Worm (Caenorhabditis elegans): Measurements from ENCODE around the gene F19G12.4.

Gene F19G12.4

ce11 chrX:1412844-1413243 is 4.3 kb upstream of the F19G12.4 start, which contains the start of gene srh-19:
TSS of gene srh-19 (plus strand) at chrX:1413144.
- TF ChIP-seq pha-4 (tag; optimal IDR thresholded peaks at IDR 0.05), result no peak
- TF ChIP-seq fax-1 (tag; optimal IDR thresholded peaks at IDR 0.05), result no peak
- no peak for TF ChIP-seq ceh-2 (tag; optimal IDR thresholded peaks at IDR 0.05)
- TF ChIP-seq unc-42 (tag; optimal IDR thresholded peaks at IDR 0.05), result no peak
- TF ChIP-seq pax-1 (tag; optimal IDR thresholded peaks at IDR 0.05), result no peak
- TF ChIP-seq K09A11.1 (tag; optimal IDR thresholded peaks at IDR 0.05; ENCODE audit: insufficient read depth), result no peak
- TF ChIP-seq sox-4 (tag; optimal IDR thresholded peaks at IDR 0.05), result no peak
- no peak for TF ChIP-seq C38D4.7 (GFP tag; optimal IDR thresholded peaks at IDR 0.05)
- no peak for TF ChIP-seq rnt-1 (tag; optimal IDR thresholded peaks at IDR 0.05)
- TF ChIP-seq ref-2 (tag; optimal IDR thresholded peaks at IDR 0.05), result no peak
- TF ChIP-seq tbx-7 (tag; optimal IDR thresholded peaks at IDR 0.05), result no peak
- TF ChIP-seq madf-2 (tag; optimal IDR thresholded peaks at IDR 0.05), result no peak
- TF ChIP-seq pqm-1 (tag; optimal IDR thresholded peaks at IDR 0.05), result no peak
- TF ChIP-seq elt-2 (tag; optimal IDR thresholded peaks at IDR 0.05), result no peak

DNA sequence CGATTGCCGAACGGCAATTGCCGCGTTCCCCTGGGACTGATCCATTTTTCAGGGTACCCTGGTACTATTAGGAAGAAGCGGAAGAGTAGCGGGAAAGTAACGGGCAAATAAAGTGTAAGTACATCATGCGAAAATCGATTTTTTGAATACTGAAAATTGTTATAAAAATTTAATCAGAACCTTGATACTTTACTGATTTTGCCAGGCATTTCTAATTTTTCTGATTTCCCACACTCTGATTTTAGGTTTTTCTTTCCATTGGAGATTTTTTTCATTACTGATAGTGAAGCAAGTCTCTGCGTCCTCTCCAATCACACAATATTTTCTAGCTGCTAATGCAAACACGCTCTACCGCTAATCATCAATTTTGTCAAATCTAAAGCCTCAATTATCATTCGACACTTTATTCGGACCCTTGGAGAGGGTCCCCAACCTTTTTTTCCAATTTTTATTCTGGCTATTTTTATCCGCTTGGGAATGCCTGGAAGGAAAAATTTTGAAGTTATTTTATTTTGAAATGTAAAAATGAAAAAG is 2.1 kb downstream of the F19G12.4 start, which contains the start of gene F19G12.9:
F19G12.9 (plus strand) TSS at position 51 of the 534 bp plus-strand sequence.
- TF ChIP-seq ceh-45 (GFP tag; IDR thresholded peaks at IDR 0.05) (no peak), pag-3 (tag; optimal IDR thresholded peaks at IDR 0.05; ENCODE audit: borderline replicate concordance) (no peak), odd-2 (tag; optimal IDR thresholded peaks at IDR 0.05) (no peak), ets-4 (tag; optimal IDR thresholded peaks at IDR 0.05) (no peak), ceh-31 (tag; optimal IDR thresholded peaks at IDR 0.05) (no peak), madf-2 (tag; optimal IDR thresholded peaks at IDR 0.05) (no peak), ceh-48 (tag; optimal IDR thresholded peaks at IDR 0.05) (no peak), zip-5 (tag; optimal IDR thresholded peaks at IDR 0.05) (no peak), npax-4 (tag; optimal IDR thresholded peaks at IDR 0.05) (no peak), pax-1 (tag; optimal IDR thresholded peaks at IDR 0.05) (no peak), elt-4 (tag; optimal IDR thresholded peaks at IDR 0.05) (no peak)

ce11 chrX:1420524-1420923 is 3.4 kb downstream of the F19G12.4 start:
- no peak for TF ChIP-seq F13H6.1 (tag; optimal IDR thresholded peaks at IDR 0.05)
- TF ChIP-seq pros-1 (tag; optimal IDR thresholded peaks at IDR 0.05), result no peak
- TF ChIP-seq lin-11 (tag; optimal IDR thresholded peaks at IDR 0.05), result no peak
- no peak for TF ChIP-seq unc-86 (tag; optimal IDR thresholded peaks at IDR 0.05)
- TF ChIP-seq ceh-19 (GFP tag; optimal IDR thresholded peaks at IDR 0.05), result no peak
- TF ChIP-seq ceh-31 (tag; optimal IDR thresholded peaks at IDR 0.05), result no peak
- TF ChIP-seq ahr-1 (tag; optimal IDR thresholded peaks at IDR 0.05), result no peak
- no peak for TF ChIP-seq dve-1 (tag; optimal IDR thresholded peaks at IDR 0.05)
- TF ChIP-seq mec-3 (tag; optimal IDR thresholded peaks at IDR 0.05; ENCODE audit: borderline replicate concordance), result no peak
- TF ChIP-seq ama-1 (optimal IDR thresholded peaks at IDR 0.05), result no peak
- no peak for TF ChIP-seq nhr-11 (tag; optimal IDR thresholded peaks at IDR 0.05)

DNA sequence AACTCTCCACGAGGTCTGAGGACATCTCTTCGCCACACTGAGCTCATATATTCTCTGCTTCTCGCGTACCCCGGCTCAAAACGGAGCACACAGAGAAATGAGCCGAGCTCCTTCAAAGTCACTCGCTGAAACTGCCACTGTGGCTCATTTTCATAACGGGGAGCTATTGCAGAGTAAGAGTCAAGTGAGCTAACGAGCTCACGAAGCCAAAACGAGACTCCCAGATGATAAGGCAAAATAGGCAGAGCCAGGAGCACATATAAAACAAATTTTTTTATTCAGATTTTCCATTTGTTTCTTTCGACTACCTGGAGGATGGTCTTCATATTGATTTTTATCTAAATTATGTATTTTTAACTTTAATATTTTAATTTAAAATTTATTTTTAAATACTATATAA is 7.4 kb downstream of the F19G12.4 start, which contains the start of gene F19G12.3:
F19G12.3 (plus strand) TSS at position 301 of the 400 bp plus-strand sequence.
- no peak for TF ChIP-seq C38D4.7 (GFP tag; optimal IDR thresholded peaks at IDR 0.05)
- TF ChIP-seq pha-2 (tag; optimal IDR thresholded peaks at IDR 0.05), result no peak
- TF ChIP-seq ceh-2 (tag; optimal IDR thresholded peaks at IDR 0.05), result no peak
- TF ChIP-seq ztf-16 (tag; optimal IDR thresholded peaks at IDR 0.05), result no peak
- TF ChIP-seq hlh-8 (tag; optimal IDR thresholded peaks at IDR 0.05), result no peak
- no peak for TF ChIP-seq ceh-19 (GFP tag; optimal IDR thresholded peaks at IDR 0.05)

DNA sequence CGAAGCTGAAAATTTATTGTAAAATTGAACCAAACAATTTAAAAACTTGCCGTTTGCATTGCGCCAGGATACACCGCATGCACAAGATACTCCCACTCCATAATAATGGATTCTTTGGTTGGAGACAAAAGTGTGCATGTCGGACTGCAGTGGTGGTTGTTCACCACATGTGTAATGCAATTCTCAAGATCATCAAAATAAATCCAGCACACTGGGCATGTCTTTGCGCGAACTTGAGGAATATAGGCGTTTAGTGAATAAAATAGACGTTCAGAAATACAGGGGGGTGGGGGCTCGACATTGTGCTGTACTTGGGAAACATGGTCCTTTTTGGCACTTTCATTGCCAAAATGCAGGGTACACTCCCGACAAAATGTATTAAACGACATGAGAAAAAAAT is 9.3 kb downstream of the F19G12.4 start, which contains the start of gene F19G12.11:
F19G12.11 (minus strand) TSS at position 101 of the 400 bp plus-strand sequence.
- no peak for TF ChIP-seq Y22D7AL.16 (tag; optimal IDR thresholded peaks at IDR 0.05)
- no peak for TF ChIP-seq nhr-11 (tag; optimal IDR thresholded peaks at IDR 0.05)
- TF ChIP-seq elt-4 (tag; optimal IDR thresholded peaks at IDR 0.05), result no peak
- no peak for TF ChIP-seq ceh-31 (tag; optimal IDR thresholded peaks at IDR 0.05)
- TF ChIP-seq hlh-15 (tag; optimal IDR thresholded peaks at IDR 0.05), result no peak
- no peak for TF ChIP-seq sox-4 (tag; optimal IDR thresholded peaks at IDR 0.05)
- TF ChIP-seq dmd-4 (tag; optimal IDR thresholded peaks at IDR 0.05; ENCODE audit: borderline replicate concordance), result no peak
- TF ChIP-seq hlh-30 (tag; optimal IDR thresholded peaks at IDR 0.05; ENCODE audit: insufficient read depth), result no peak
- no peak for TF ChIP-seq zip-5 (tag; optimal IDR thresholded peaks at IDR 0.05)
- TF ChIP-seq madf-2 (tag; optimal IDR thresholded peaks at IDR 0.05), result no peak
- TF ChIP-seq ceh-6 (GFP tag; optimal IDR thresholded peaks at IDR 0.05), result no peak
